Worm (Caenorhabditis elegans): ENCODE results near the gene act-3.

DNA sequence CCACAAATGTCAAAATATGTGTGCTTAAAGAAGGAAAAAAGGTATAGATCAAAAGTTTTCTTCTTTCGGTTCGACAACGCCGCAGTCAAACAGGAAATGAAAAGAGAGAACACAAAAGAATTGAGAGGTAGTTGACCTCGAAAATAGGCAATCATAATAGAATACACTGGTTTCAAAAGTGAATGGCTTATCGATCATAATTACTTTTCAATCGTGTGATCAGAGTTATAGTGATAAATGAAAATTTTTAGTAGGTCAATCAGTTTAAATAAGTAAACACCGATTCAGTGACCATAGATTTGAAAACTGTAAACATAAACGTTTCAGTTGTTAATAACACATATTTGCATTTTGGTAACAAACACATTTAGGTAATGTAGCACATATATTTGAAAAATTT lies 3.9 kb downstream of the act-3 start:
- TF ChIP-seq lin-11 (tag; optimal IDR thresholded peaks at IDR 0.05): no peak
- no peak for TF ChIP-seq unc-3 (GFP tag; conservative IDR thresholded peaks at IDR 0.05)
- no peak for TF ChIP-seq unc-3 (tag; optimal IDR thresholded peaks at IDR 0.05)
- no peak for TF ChIP-seq ztf-16 (tag; optimal IDR thresholded peaks at IDR 0.05)
- no peak for TF ChIP-seq fkh-10 (GFP tag; optimal IDR thresholded peaks at IDR 0.05)
- no peak for TF ChIP-seq elt-2 (tag; optimal IDR thresholded peaks at IDR 0.05)
- TF ChIP-seq dve-1 (tag; optimal IDR thresholded peaks at IDR 0.05): no peak
- TF ChIP-seq sox-2 (GFP tag; IDR thresholded peaks at IDR 0.05): no peak
- TF ChIP-seq dmd-4 (tag; optimal IDR thresholded peaks at IDR 0.05; ENCODE audit: borderline replicate concordance): no peak
- no peak for TF ChIP-seq npax-4 (tag; optimal IDR thresholded peaks at IDR 0.05)
- no peak for TF ChIP-seq hlh-8 (tag; optimal IDR thresholded peaks at IDR 0.05)
- TF ChIP-seq ets-4 (tag; optimal IDR thresholded peaks at IDR 0.05): no peak
- no peak for TF ChIP-seq ceh-19 (GFP tag; optimal IDR thresholded peaks at IDR 0.05)
- TF ChIP-seq tbx-2 (tag; optimal IDR thresholded peaks at IDR 0.05): no peak
- no peak for TF ChIP-seq ceh-34 (tag; optimal IDR thresholded peaks at IDR 0.05)
